Fruit fly (Drosophila melanogaster) whole organism, wandering third instar larva: ENCODE results near the gene CG12194.

ENCODE experiments used
- CrebA ChIP-seq: fragments of 200-800 bp; sonication (Bioruptor generic); optimal IDR thresholded peaks from 2 replicates; lab custom pipeline; 2016; ENCODE audit warnings: missing biosample characterization, mild to moderate bottlenecking, missing genetic modification characterization, borderline replicate concordance
- HLH106 ChIP-seq: fragments of 200-800 bp; optimal IDR thresholded peaks from 3 replicates; lab custom pipeline; 2019; ENCODE audit warnings: missing biosample characterization, mild to moderate bottlenecking, missing genetic modification characterization, moderate library complexity
- Hr78 ChIP-seq: fragments of >200 bp; optimal IDR thresholded peaks from 2 replicates; lab custom pipeline; 2017; ENCODE audit warnings: missing biosample characterization, missing genetic modification characterization
- Hr83 ChIP-seq: fragments of 200-300 bp; sonication (Bioruptor generic); optimal IDR thresholded peaks from 2 replicates; lab custom pipeline; 2016; ENCODE audit warnings: missing biosample characterization, mild to moderate bottlenecking, missing genetic modification characterization, moderate library complexity; ENCODE audit not compliant: poor library complexity, severe bottlenecking
- Mio ChIP-seq: sonication (Bioruptor generic); optimal IDR thresholded peaks from 2 replicates; lab custom pipeline; 2016; ENCODE audit warnings: missing biosample characterization, missing genetic modification characterization
- Vsx2 ChIP-seq: fragments of 200-300, 225-300 bp; sonication (Bioruptor generic); optimal IDR thresholded peaks from 2 replicates; lab custom pipeline; 2018; ENCODE audit warnings: missing biosample characterization, missing genetic modification characterization; ENCODE audit not compliant: partially characterized antibody
- br ChIP-seq: fragments of 200-800 bp; sonication (Bioruptor generic); optimal IDR thresholded peaks from 2 replicates; lab custom pipeline; 2016; ENCODE audit warnings: missing biosample characterization, missing genetic modification characterization
- dmrt93B ChIP-seq: fragments of 200-800 bp; sonication (Bioruptor generic); optimal IDR thresholded peaks from 2 replicates; lab custom pipeline; 2018; ENCODE audit warnings: missing biosample characterization, mild to moderate bottlenecking, missing genetic modification characterization
- fru ChIP-seq: fragments of 200-800 bp; sonication (Bioruptor generic); optimal IDR thresholded peaks from 3 replicates; lab custom pipeline; 2016; ENCODE audit warnings: missing biosample characterization, mild to moderate bottlenecking, missing genetic modification characterization
- h ChIP-seq: fragments of 200-800 bp; sonication (Bioruptor generic); optimal IDR thresholded peaks from 3 replicates; lab custom pipeline; 2016; ENCODE audit warnings: missing biosample characterization, mild to moderate bottlenecking, missing genetic modification characterization
- pan ChIP-seq: fragments of >200 bp; optimal IDR thresholded peaks from 2 replicates; lab custom pipeline; 2017
- psq ChIP-seq: fragments of 200-800 bp; sonication (Bioruptor generic); optimal IDR thresholded peaks from 3 replicates; lab custom pipeline; 2017; ENCODE audit warnings: missing biosample characterization, mild to moderate bottlenecking, missing genetic modification characterization, moderate library complexity

DNA sequence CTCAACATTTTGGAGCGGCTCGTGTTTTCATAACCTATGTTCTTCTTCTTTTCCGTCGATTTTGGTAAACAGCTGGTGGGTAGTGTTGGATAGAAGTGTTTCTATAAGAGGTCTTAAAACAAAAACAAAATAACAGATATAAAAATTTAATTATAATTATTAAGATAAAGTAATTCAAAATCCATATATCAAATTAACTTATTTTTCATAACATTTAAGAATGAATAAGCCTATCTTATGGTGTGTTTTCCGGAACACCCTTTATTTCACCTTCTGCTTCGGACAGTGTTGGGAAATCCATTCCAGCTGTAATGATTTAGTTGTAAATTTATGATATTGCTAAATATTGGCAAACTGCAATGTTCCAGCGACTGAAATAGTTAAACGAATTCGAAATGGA is 12.2 kb downstream of the CG12194 start, which contains the start of the genes mRpS2 and Mon1:
- TF ChIP-seq Hr83 (GFP tag; lab: Kevin White, UChicago), result peak; percentile 89
- peak; percentile 90 for TF ChIP-seq h (GFP tag; lab: Kevin White, UChicago)
- TF ChIP-seq br (GFP tag; lab: Kevin White, UChicago), result peak; percentile 83
- peak; percentile 86 for TF ChIP-seq dmrt93B
- peak; percentile 88 for TF ChIP-seq fru
- TF ChIP-seq pan (lab: Kevin White, UChicago), result no peak
- no peak for TF ChIP-seq CrebA
- TF ChIP-seq Hr78 (GFP tag; lab: Kevin White, UChicago), result no peak
- TF ChIP-seq Mio (GFP tag; lab: Kevin White, UChicago), result no peak
- TF ChIP-seq Vsx2 (GFP tag; lab: Kevin White, UChicago), result no peak
- TF ChIP-seq HLH106 (tag; lab: Kevin White, UChicago), result peak; percentile 97
- TF ChIP-seq psq, result peak; percentile 91
